Fruit fly (Drosophila melanogaster): Measurements from ENCODE around the gene Ctl2.

The Ctl2 gene

DNA sequence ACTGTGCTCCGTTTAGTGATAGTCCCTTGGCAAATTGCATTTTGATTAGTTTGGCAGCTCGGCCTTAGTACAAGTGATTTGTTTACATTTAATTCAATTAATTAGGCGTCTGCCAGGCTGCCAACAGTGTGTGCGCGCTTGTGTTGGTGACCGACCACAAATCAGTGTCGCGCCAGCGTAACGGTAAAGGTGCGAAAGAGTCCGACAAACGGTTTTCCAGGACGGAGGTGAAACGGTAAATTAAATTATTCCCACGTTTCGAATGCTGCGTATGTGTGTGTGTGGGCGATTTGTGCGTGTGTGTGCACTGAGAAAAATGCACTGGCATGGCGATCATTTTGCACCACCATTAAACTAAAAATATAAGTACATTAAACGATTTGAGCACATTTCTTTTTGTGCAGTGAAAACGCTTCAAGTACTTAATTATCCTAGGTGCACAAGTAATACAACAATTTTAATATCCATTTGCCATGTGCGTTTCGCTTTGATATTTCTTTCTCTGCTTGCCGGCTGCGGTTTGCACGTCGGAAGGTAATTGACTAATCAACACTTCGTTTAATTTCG, 15.9 kb downstream of the Ctl2 start:
- peak; percentile 5 for TF ChIP-seq CG12659 (GFP tag; optimal IDR thresholded peaks at IDR 0.05)
- TF ChIP-seq ranshi (GFP tag; IDR thresholded peaks at IDR 0.05), result 0 out of 2 replicates have a peak, but pooled peaks have one; percentile 21
- peak in 1 of 2 experiments; percentile 4 for TF ChIP-seq dpn (GFP tag; optimal IDR thresholded peaks at IDR 0.05)
- TF ChIP-seq hkb (optimal IDR thresholded peaks at IDR 0.05), result no peak
- TF ChIP-seq hkb (GFP tag; IDR thresholded peaks at IDR 0.05), result peak; percentile 9; the same call in 1 of the 2 replicates
- TF ChIP-seq CG13424 (tag; optimal IDR thresholded peaks at IDR 0.05), result peak; percentile 23
- TF ChIP-seq CG17359 (tag; optimal IDR thresholded peaks at IDR 0.05), result peak; percentile 13
- TF ChIP-seq CG15269 (tag; optimal IDR thresholded peaks at IDR 0.05), result peak; percentile 38
- peak; percentile 36; the same call in 1 of the 4 replicates for TF ChIP-seq Gug (GFP tag; IDR thresholded peaks at IDR 0.05)
- peak; percentile 49 for TF ChIP-seq CG9932 (GFP tag; IDR thresholded peaks at IDR 0.05)
- TF ChIP-seq CG2712 (tag; optimal IDR thresholded peaks at IDR 0.05), result peak; percentile 4
- TF ChIP-seq CG3847 (GFP tag; IDR thresholded peaks at IDR 0.05), result peak; percentile 15; the same call in 1 of the 2 replicates
- TF ChIP-seq Ets65A (GFP tag), result peak; percentile 90
- 0 out of 2 replicates have a peak, but pooled peaks have one; percentile 30 for TF ChIP-seq CG32532 (GFP tag; IDR thresholded peaks at IDR 0.05)
- no peak; the same call in 1 of the 2 replicates for TF ChIP-seq Ada2b (GFP tag; IDR thresholded peaks at IDR 0.05)
- TF ChIP-seq CG9817 (tag; optimal IDR thresholded peaks at IDR 0.05), result no peak
- TF ChIP-seq CG9609 (GFP tag; optimal IDR thresholded peaks at IDR 0.05), result peak; percentile 5
- peak; percentile 39 for TF ChIP-seq grau (tag; optimal IDR thresholded peaks at IDR 0.05)
- TF ChIP-seq Nf-YB (GFP tag; optimal IDR thresholded peaks at IDR 0.05), result no peak
- peak; percentile 33; the same call in 1 of the 2 replicates for TF ChIP-seq HLH3B (GFP tag; IDR thresholded peaks at IDR 0.05)
- peak; percentile 40 for TF ChIP-seq CG2120 (GFP tag; optimal IDR thresholded peaks at IDR 0.05)
- TF ChIP-seq sens-2 (GFP tag; IDR thresholded peaks at IDR 0.05), result no peak
- peak; percentile 21 for TF ChIP-seq CG10543 (GFP tag; optimal IDR thresholded peaks at IDR 0.05)
- peak; percentile 11 for TF ChIP-seq Oli (tag; optimal IDR thresholded peaks at IDR 0.05)
- peak in 1 of 2 experiments; percentile 9 for TF ChIP-seq bsh (GFP tag; optimal IDR thresholded peaks at IDR 0.05)
- TF ChIP-seq bab2 (GFP tag; optimal IDR thresholded peaks at IDR 0.05), result peak; percentile 20
- TF ChIP-seq Ptx1 (GFP tag; IDR thresholded peaks at IDR 0.05), result peak; percentile 37
- TF ChIP-seq zf30C (GFP tag; optimal IDR thresholded peaks at IDR 0.05), result peak; percentile 45
- 0 out of 3 replicates have a peak, but pooled peaks have one; percentile 5 for TF ChIP-seq CG16813 (GFP tag; IDR thresholded peaks at IDR 0.05; ENCODE audit: partially characterized antibody)
- no peak for TF ChIP-seq CG9876 (GFP tag; optimal IDR thresholded peaks at IDR 0.05)
- peak; percentile 17 for TF ChIP-seq Sox102F (GFP tag; optimal IDR thresholded peaks at IDR 0.05)
- TF ChIP-seq ci (GFP tag; IDR thresholded peaks at IDR 0.05), result 0 out of 3 replicates have a peak, but pooled peaks have one; percentile 9
- TF ChIP-seq CG14667 (GFP tag; IDR thresholded peaks at IDR 0.05), result no peak
- TF ChIP-seq lola (GFP tag; optimal IDR thresholded peaks at IDR 0.05), result no peak
- peak; percentile 76 for TF ChIP-seq sens (GFP tag)
- TF ChIP-seq CG11085 (GFP tag; IDR thresholded peaks at IDR 0.05), result 0 out of 2 replicates have a peak, but pooled peaks have one; percentile 12
- no peak for TF ChIP-seq emc (GFP tag; optimal IDR thresholded peaks at IDR 0.05)
- no peak for TF ChIP-seq CG14860 (GFP tag; IDR thresholded peaks at IDR 0.05; ENCODE audit: partially characterized antibody)
- TF ChIP-seq sqz (GFP tag; optimal IDR thresholded peaks at IDR 0.05), result no peak
- TF ChIP-seq CG13894 (tag; optimal IDR thresholded peaks at IDR 0.05), result no peak
- no peak for TF ChIP-seq Usf (GFP tag; optimal IDR thresholded peaks at IDR 0.05)
- peak; percentile 61; the same call in 1 of the 2 replicates for TF ChIP-seq slbo (GFP tag; IDR thresholded peaks at IDR 0.05)
- 0 out of 3 replicates have a peak, but pooled peaks have one; percentile 19 for TF ChIP-seq CG11695 (GFP tag; IDR thresholded peaks at IDR 0.05)
- 0 out of 3 replicates have a peak, but pooled peaks have one; percentile 25 for TF ChIP-seq CG17361 (GFP tag; IDR thresholded peaks at IDR 0.05)
- peak; percentile 20 for TF ChIP-seq CG18599 (GFP tag; optimal IDR thresholded peaks at IDR 0.05)
- TF ChIP-seq zen (tag; optimal IDR thresholded peaks at IDR 0.05), result peak; percentile 3
- peak; percentile 51 for TF ChIP-seq Rfx (GFP tag; IDR thresholded peaks at IDR 0.05)
- TF ChIP-seq vvl (GFP tag; IDR thresholded peaks at IDR 0.05), result peak; percentile 18; the same call in 1 of the 2 replicates
- TF ChIP-seq CoRest (tag; optimal IDR thresholded peaks at IDR 0.05), result peak; percentile 3
